Fruit fly (Drosophila melanogaster) whole organism, prepupa: Measurements from ENCODE around the gene CG43182.
A peak's percentile ranks its signal among the peaks of the same experiment; 100 is the strongest.

Experiments
- CG10669 ChIP-seq: fragments of 200-800 bp; sonication (Bioruptor generic); optimal IDR thresholded peaks from 3 replicates; lab custom pipeline; 2018; ENCODE audit warnings: missing biosample characterization, mild to moderate bottlenecking, missing genetic modification characterization, moderate library complexity
- CG11294 ChIP-seq: fragments of 200-800 bp; sonication (Bioruptor generic); IDR thresholded peaks from 2 replicates; pipeline ENCODE4 v1.3.6; 2022; ENCODE audit warnings: missing biosample characterization, missing genetic modification characterization
- CG11762 ChIP-seq: fragments of 200-800 bp; sonication (Bioruptor generic); optimal IDR thresholded peaks from 3 replicates; lab custom pipeline; 2016; ENCODE audit warnings: missing biosample characterization, missing genetic modification characterization; ENCODE audit not compliant: insufficient read depth
- CG11902 ChIP-seq: fragments of 200-800 bp; sonication (Bioruptor generic); optimal IDR thresholded peaks from 3 replicates; lab custom pipeline; 2016; ENCODE audit warnings: missing biosample characterization, missing genetic modification characterization
- CG15336 ChIP-seq: fragments of 200-800 bp; sonication (Bioruptor generic); IDR thresholded peaks from 2 replicates; pipeline ENCODE4 v1.3.6; 2022; ENCODE audit warnings: missing biosample characterization, missing genetic modification characterization
- CG1621 ChIP-seq: fragments of 200-800 bp; sonication (Bioruptor generic); optimal IDR thresholded peaks from 3 replicates; lab custom pipeline; 2018; ENCODE audit warnings: missing biosample characterization, mild to moderate bottlenecking, missing genetic modification characterization
- CG16779 ChIP-seq: fragments of 200-800 bp; sonication (Bioruptor generic); optimal IDR thresholded peaks from 3 replicates; lab custom pipeline; 2017; ENCODE audit warnings: missing biosample characterization, mild to moderate bottlenecking, missing genetic modification characterization
- CG3032 ChIP-seq: fragments of 200-800 bp; optimal IDR thresholded peaks from 2 replicates; lab custom pipeline; 2019; ENCODE audit warnings: missing biosample characterization, mild to moderate bottlenecking, missing genetic modification characterization, moderate library complexity
- CG32006 ChIP-seq: fragments of 200-800 bp; sonication (Bioruptor generic); optimal IDR thresholded peaks from 3 replicates; lab custom pipeline; 2017; ENCODE audit warnings: missing biosample characterization, mild to moderate bottlenecking, missing genetic modification characterization
- CG34406 ChIP-seq: fragments of 200-800 bp; sonication (Bioruptor generic); optimal IDR thresholded peaks from 3 replicates; lab custom pipeline; 2016; ENCODE audit warnings: missing biosample characterization, missing genetic modification characterization
- CG3919 ChIP-seq: fragments of 200-800 bp; sonication (Bioruptor generic); optimal IDR thresholded peaks from 3 replicates; lab custom pipeline; 2016; ENCODE audit warnings: missing biosample characterization, missing genetic modification characterization
- CG4318 ChIP-seq: fragments of 200-800 bp; sonication (Bioruptor generic); optimal IDR thresholded peaks from 3 replicates; lab custom pipeline; 2017; ENCODE audit warnings: missing biosample characterization, mild to moderate bottlenecking, missing genetic modification characterization
- CG6276 ChIP-seq: fragments of 200-800 bp; sonication (Bioruptor generic); optimal IDR thresholded peaks from 2 replicates; lab custom pipeline; 2017; ENCODE audit warnings: missing biosample characterization, mild to moderate bottlenecking, missing genetic modification characterization
- CG6792 ChIP-seq: fragments of 200-800 bp; sonication (Bioruptor generic); optimal IDR thresholded peaks from 3 replicates; lab custom pipeline; 2016; ENCODE audit warnings: missing biosample characterization, missing genetic modification characterization
- CG6808 ChIP-seq: fragments of 200-800 bp; sonication (Bioruptor generic); optimal IDR thresholded peaks from 3 replicates; lab custom pipeline; 2017; ENCODE audit warnings: missing biosample characterization, missing genetic modification characterization, mild to moderate bottlenecking, moderate library complexity, missing genetic modification reagents
- CG6854 ChIP-seq: fragments of 200-800 bp; sonication (Bioruptor generic); optimal IDR thresholded peaks from 2 replicates; lab custom pipeline; 2017; ENCODE audit warnings: missing biosample characterization, mild to moderate bottlenecking, missing genetic modification characterization
- CG8119 ChIP-seq: fragments of 200-800 bp; sonication (Bioruptor generic); IDR thresholded peaks from 3 replicates; pipeline ENCODE4 v1.3.6; 2022; ENCODE audit warnings: missing biosample characterization, missing genetic modification characterization
- CG8319 ChIP-seq: fragments of 200-800 bp; sonication (Bioruptor generic); optimal IDR thresholded peaks from 3 replicates; lab custom pipeline; 2016; ENCODE audit warnings: missing biosample characterization, missing genetic modification characterization
- CG8632 ChIP-seq: fragments of 200-800 bp; sonication (Bioruptor generic); optimal IDR thresholded peaks from 3 replicates; lab custom pipeline; 2016; ENCODE audit warnings: missing biosample characterization, missing genetic modification characterization
- Eip75B ChIP-seq: fragments of 200-800 bp; sonication (Bioruptor generic); optimal IDR thresholded peaks from 3 replicates; lab custom pipeline; 2016; ENCODE audit warnings: missing biosample characterization, missing genetic modification characterization
- Eip78C ChIP-seq: fragments of 200-800 bp; sonication (Bioruptor generic); peaks from one replicate; lab custom pipeline; 2016; ENCODE audit warnings: missing biosample characterization, missing genetic modification characterization
- Ets21C ChIP-seq: fragments of 200-800 bp; sonication (Bioruptor generic); optimal IDR thresholded peaks from 3 replicates; lab custom pipeline; 2016; ENCODE audit warnings: missing biosample characterization, missing genetic modification characterization
- Ets96B ChIP-seq: fragments of 200-800 bp; optimal IDR thresholded peaks from 2 replicates; lab custom pipeline; 2019; ENCODE audit warnings: missing biosample characterization, mild to moderate bottlenecking, missing genetic modification characterization, moderate library complexity
- Hr39 ChIP-seq: fragments of 200-800 bp; sonication (Bioruptor generic); optimal IDR thresholded peaks from 2 replicates; lab custom pipeline; 2016; ENCODE audit warnings: missing biosample characterization, missing genetic modification characterization
- Hr4 ChIP-seq: fragments of 200-800 bp; sonication (Bioruptor generic); optimal IDR thresholded peaks from 3 replicates; lab custom pipeline; 2016; ENCODE audit warnings: missing biosample characterization, missing genetic modification characterization
- Lpt ChIP-seq: fragments of 200-800 bp; sonication (Bioruptor generic); optimal IDR thresholded peaks from 3 replicates; lab custom pipeline; 2016; ENCODE audit warnings: missing biosample characterization, missing genetic modification characterization
- Met ChIP-seq: fragments of 200-800 bp; sonication (Bioruptor generic); optimal IDR thresholded peaks from 3 replicates; lab custom pipeline; 2016; ENCODE audit warnings: missing biosample characterization, missing genetic modification characterization
- OdsH ChIP-seq: fragments of 200-800 bp; sonication (Bioruptor generic); optimal IDR thresholded peaks from 3 replicates; lab custom pipeline; 2016; ENCODE audit warnings: missing biosample characterization, missing genetic modification characterization
- Sox102F ChIP-seq: fragments of 200-800 bp; sonication (Bioruptor generic); optimal IDR thresholded peaks from 2 replicates; lab custom pipeline; 2016; ENCODE audit warnings: missing biosample characterization, mild to moderate bottlenecking, missing genetic modification characterization
- Sox14 ChIP-seq: fragments of 200-800 bp; sonication (Bioruptor generic); optimal IDR thresholded peaks from 3 replicates; lab custom pipeline; 2016; ENCODE audit warnings: missing biosample characterization, missing genetic modification characterization
- Sox15 ChIP-seq: fragments of 200-800 bp; sonication (Bioruptor generic); optimal IDR thresholded peaks from 3 replicates; lab custom pipeline; 2016; ENCODE audit warnings: missing biosample characterization, missing genetic modification characterization
- achi ChIP-seq: fragments of 200-800 bp; sonication (Bioruptor generic); optimal IDR thresholded peaks from 3 replicates; lab custom pipeline; 2016; ENCODE audit warnings: missing biosample characterization, missing genetic modification characterization
- acj6 ChIP-seq: fragments of 200-800 bp; sonication (Bioruptor generic); optimal IDR thresholded peaks from 3 replicates; lab custom pipeline; 2016; ENCODE audit warnings: missing biosample characterization, missing genetic modification characterization
- cyc ChIP-seq: fragments of 200-800 bp; sonication (Bioruptor generic); optimal IDR thresholded peaks from 3 replicates; lab custom pipeline; 2016; ENCODE audit warnings: missing biosample characterization, missing genetic modification characterization
- dsx ChIP-seq: fragments of 200-800 bp; optimal IDR thresholded peaks from 3 replicates; lab custom pipeline; 2019; ENCODE audit warnings: missing biosample characterization, mild to moderate bottlenecking, missing genetic modification characterization, moderate library complexity; ENCODE audit not compliant: poor library complexity, severe bottlenecking
- eg ChIP-seq: fragments of 200-800 bp; sonication (Bioruptor generic); IDR thresholded peaks from 3 replicates; pipeline ENCODE4 v1.3.6; 2022; ENCODE audit warnings: missing biosample characterization, missing genetic modification characterization
- esn ChIP-seq: fragments of 200-800 bp; sonication (Bioruptor generic); optimal IDR thresholded peaks from 2 replicates; lab custom pipeline; 2016; ENCODE audit warnings: missing biosample characterization, mild to moderate bottlenecking, missing genetic modification characterization, moderate library complexity
- fd59A ChIP-seq: fragments of 200-800 bp; sonication (Bioruptor generic); optimal IDR thresholded peaks from 2 replicates; lab custom pipeline; 2017; ENCODE audit warnings: missing biosample characterization, mild to moderate bottlenecking, missing genetic modification characterization, missing genetic modification reagents
- fd85E ChIP-seq: fragments of 200-800 bp; sonication (Bioruptor generic); optimal IDR thresholded peaks from 3 replicates; lab custom pipeline; 2016; ENCODE audit warnings: missing biosample characterization, missing genetic modification characterization
- lz ChIP-seq: fragments of 200-800 bp; sonication (Bioruptor generic); optimal IDR thresholded peaks from 3 replicates; lab custom pipeline; 2016; ENCODE audit warnings: missing biosample characterization, missing genetic modification characterization
- net ChIP-seq: fragments of 200-800 bp; sonication (Bioruptor generic); optimal IDR thresholded peaks from 3 replicates; lab custom pipeline; 2016; ENCODE audit warnings: missing biosample characterization, missing genetic modification characterization
- pdm3 ChIP-seq: fragments of 200-800 bp; sonication (Bioruptor generic); optimal IDR thresholded peaks from 3 replicates; lab custom pipeline; 2016; ENCODE audit warnings: missing biosample characterization, missing genetic modification characterization
- salr ChIP-seq, 2 experiments: fragments of 200-800 bp; sonication (Bioruptor generic); optimal IDR thresholded peaks; 3 replicates each; lab custom pipeline; 2016 to 2018; ENCODE audit warnings: missing biosample characterization in 2 of 2, missing genetic modification characterization in 2 of 2, mild to moderate bottlenecking in 1 of 2
- ss ChIP-seq, 2 experiments: fragments of 200-800 bp; sonication (Bioruptor generic); optimal IDR thresholded peaks; 2 replicates in 1 of 2; 3 replicates in 1 of 2; lab custom pipeline; 2017 to 2018; ENCODE audit warnings: mild to moderate bottlenecking in 2 of 2, missing biosample characterization in 2 of 2, missing genetic modification characterization in 2 of 2, moderate library complexity in 1 of 2
- svp ChIP-seq: fragments of 200-800 bp; sonication (Bioruptor generic); peaks from one replicate; lab custom pipeline; 2016; ENCODE audit warnings: missing biosample characterization, missing genetic modification characterization
- topi ChIP-seq: fragments of 200-800 bp; sonication (Bioruptor generic); optimal IDR thresholded peaks from 3 replicates; lab custom pipeline; 2016; ENCODE audit warnings: missing biosample characterization, missing genetic modification characterization

The CG43182 gene

dm6 chrX:333942-334341 lies 18.9 kb upstream of the CG43182 start:
- TF ChIP-seq CG16779 (tag; lab: Kevin White, UChicago) (no peak), Hr4 (GFP tag; lab: Kevin White, UChicago) (peak; percentile 51), Ets96B (tag; lab: Kevin White, UChicago) (no peak), Hr39 (GFP tag; lab: Kevin White, UChicago) (no peak), CG15336 (GFP tag; lab: Robert Waterston, UW) (0 out of 2 replicates have a peak, but pooled peaks have one; percentile 36), CG6808 (no peak), CG8119 (GFP tag; lab: Robert Waterston, UW) (peak; percentile 56; the same call in 2 of the 3 replicates), salr (GFP tag; optimal IDR thresholded peaks at IDR 0.05; lab: Kevin White, UChicago) (no peak), CG11294 (GFP tag; lab: Robert Waterston, UW) (no peak), CG6276 (GFP tag; lab: Kevin White, UChicago) (peak; percentile 33), CG32006 (GFP tag; lab: Kevin White, UChicago) (peak; percentile 71), Sox15 (no peak), OdsH (GFP tag; lab: Kevin White, UChicago) (peak; percentile 12), CG11762 (GFP tag; lab: Kevin White, UChicago) (no peak), Eip78C (GFP tag; lab: Kevin White, UChicago) (peak; percentile 47), eg (GFP tag; lab: Robert Waterston, UW) (0 out of 3 replicates have a peak, but pooled peaks have one; percentile 19)

- TF ChIP-seq salr (GFP tag; optimal IDR thresholded peaks at IDR 0.05; lab: Kevin White, UChicago) = peak in 1 of 2 experiments; percentile 27
- no peak for TF ChIP-seq esn (GFP tag; lab: Kevin White, UChicago)
- TF ChIP-seq CG6808 = peak; percentile 49
- peak; percentile 22 for TF ChIP-seq CG8319 (GFP tag; lab: Kevin White, UChicago)
- peak; percentile 50 for TF ChIP-seq Ets96B (tag; lab: Kevin White, UChicago)
- TF ChIP-seq fd85E (GFP tag; lab: Kevin White, UChicago) = no peak
- no peak for TF ChIP-seq Ets21C (GFP tag; lab: Kevin White, UChicago)
- TF ChIP-seq CG8632 = peak; percentile 50
- TF ChIP-seq CG16779 (tag; lab: Kevin White, UChicago) = no peak
- peak; percentile 64 for TF ChIP-seq Lpt
- TF ChIP-seq topi (GFP tag; lab: Kevin White, UChicago) = no peak
- peak; percentile 58 for TF ChIP-seq net (GFP tag; lab: Kevin White, UChicago)
- TF ChIP-seq CG1621 (tag; lab: Kevin White, UChicago) = peak; percentile 10
- peak; percentile 52 for TF ChIP-seq CG10669 (GFP tag; lab: Kevin White, UChicago)
- peak; percentile 80 for TF ChIP-seq CG8119 (GFP tag; lab: Robert Waterston, UW)
- TF ChIP-seq pdm3 (GFP tag; lab: Kevin White, UChicago) = peak; percentile 57
- peak; percentile 44 for TF ChIP-seq CG34406 (GFP tag; lab: Kevin White, UChicago)
- TF ChIP-seq CG4318 (GFP tag; lab: Kevin White, UChicago) = peak; percentile 42
- no peak for TF ChIP-seq Sox102F (GFP tag; lab: Kevin White, UChicago)
- no peak for TF ChIP-seq CG11294 (GFP tag; lab: Robert Waterston, UW)
- TF ChIP-seq svp (GFP tag; lab: Kevin White, UChicago) = peak; percentile 40
- no peak for TF ChIP-seq Hr39 (GFP tag; lab: Kevin White, UChicago)
- peak; percentile 29 for TF ChIP-seq Eip75B (GFP tag; lab: Kevin White, UChicago)
- TF ChIP-seq CG6792 (GFP tag; lab: Kevin White, UChicago) = peak; percentile 44
- TF ChIP-seq CG11762 (GFP tag; lab: Kevin White, UChicago) = no peak
- TF ChIP-seq Sox14 (GFP tag; lab: Kevin White, UChicago) = no peak
- TF ChIP-seq CG11902 (GFP tag; lab: Kevin White, UChicago) = no peak
- TF ChIP-seq CG15336 (GFP tag; lab: Robert Waterston, UW) = peak; percentile 80
- peak; percentile 4 for TF ChIP-seq lz (GFP tag; lab: Kevin White, UChicago)
- peak; percentile 24 for TF ChIP-seq fd59A
- no peak for TF ChIP-seq Met (GFP tag; lab: Kevin White, UChicago)
- no peak for TF ChIP-seq cyc (GFP tag; lab: Kevin White, UChicago)
- peak; percentile 62 for TF ChIP-seq achi
- TF ChIP-seq CG3032 (tag; lab: Kevin White, UChicago) = peak; percentile 41
- TF ChIP-seq Eip78C (GFP tag; lab: Kevin White, UChicago) = peak; percentile 84
- peak; percentile 74 for TF ChIP-seq CG32006 (GFP tag; lab: Kevin White, UChicago)
- no peak for TF ChIP-seq CG6854 (GFP tag; lab: Kevin White, UChicago)
- peak; percentile 54 for TF ChIP-seq acj6
- peak; percentile 56 for TF ChIP-seq CG3919 (GFP tag; lab: Kevin White, UChicago)
- peak; percentile 34 for TF ChIP-seq dsx (GFP tag; lab: Kevin White, UChicago)
- TF ChIP-seq Sox15 = no peak
- peak; percentile 48 to 70 for TF ChIP-seq ss (GFP tag; optimal IDR thresholded peaks at IDR 0.05; lab: Kevin White, UChicago)
Measured at dm6 chrX:334624-335292, 18.1 kb upstream of the CG43182 start.
